Fruit fly (Drosophila melanogaster): Measurements from ENCODE around the gene Vps8.

DNA sequence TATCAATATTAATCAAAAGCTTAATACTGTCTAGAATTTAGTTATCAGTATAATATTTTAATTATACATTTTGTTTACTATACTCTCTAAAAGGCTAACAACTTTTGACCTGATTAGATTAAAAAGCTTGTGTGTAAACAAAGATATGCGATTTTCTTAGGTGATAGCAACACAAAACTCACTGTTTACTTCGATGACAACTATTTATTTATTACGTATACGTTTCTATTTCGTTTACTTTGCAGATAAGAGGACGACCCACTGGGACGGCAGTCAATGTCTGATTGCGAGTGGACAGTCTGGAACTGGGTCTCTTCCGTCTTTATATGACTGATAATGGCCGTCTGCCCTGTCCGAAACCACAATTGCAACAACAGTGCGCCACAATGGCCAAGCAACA is 27.7 kb upstream of the Vps8 start:
- TF ChIP-seq CTCF (optimal IDR thresholded peaks at IDR 0.05) (no peak), CG8478 (optimal IDR thresholded peaks at IDR 0.05) (no peak)

All from S2 (cell line).